Worm (Caenorhabditis elegans): ENCODE measurements around the gene ZK829.9.

ZK829.9 gene

DNA sequence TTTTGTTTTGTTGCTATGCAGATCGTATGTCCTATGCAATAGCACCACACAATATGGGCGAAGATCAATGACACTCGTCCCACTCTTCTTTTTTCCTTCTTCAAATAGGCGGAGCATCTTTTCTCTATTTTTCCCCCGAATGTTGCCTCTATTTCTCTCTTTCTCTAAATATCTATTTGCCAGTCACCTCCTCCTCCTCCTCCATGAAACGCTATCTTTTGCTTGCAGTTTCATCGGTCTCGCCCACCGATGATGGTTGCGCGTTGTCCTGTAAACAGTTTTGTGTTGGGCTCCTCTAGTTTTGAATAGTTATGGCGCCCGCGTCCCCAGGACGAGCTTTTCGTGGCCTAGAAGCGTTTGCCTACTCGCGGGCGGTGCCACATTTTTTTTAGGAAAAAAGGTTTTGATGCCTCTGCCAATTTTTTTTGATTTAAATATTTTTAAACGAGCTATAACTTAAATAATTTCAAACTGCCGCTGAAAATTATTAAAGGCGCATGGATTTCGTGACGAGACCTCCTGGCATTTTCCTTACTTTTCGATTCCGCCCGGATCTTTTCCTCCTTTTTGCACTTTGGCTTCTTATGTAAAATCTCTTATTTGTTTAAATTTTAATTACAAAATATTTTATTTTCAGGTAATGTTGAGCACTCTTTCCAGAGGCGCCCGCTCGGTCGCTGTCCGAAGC is 17.6 kb upstream of the ZK829.9 start, which contains the start of gene gdh-1 (continued):
- peak; percentile 6 for TF ChIP-seq K12H6.12 (tag; optimal IDR thresholded peaks at IDR 0.05)
- TF ChIP-seq zfh-2 (GFP tag; conservative IDR thresholded peaks at IDR 0.05), result no peak
- no peak for TF ChIP-seq hlh-12 (tag; optimal IDR thresholded peaks at IDR 0.05)
- TF ChIP-seq tlf-1 (GFP tag; optimal IDR thresholded peaks at IDR 0.05), result no peak
- no peak for TF ChIP-seq lag-1 (GFP tag; IDR thresholded peaks at IDR 0.05)
- no peak for TF ChIP-seq ztf-6 (GFP tag; IDR thresholded peaks at IDR 0.05)
- TF ChIP-seq F39B2.1 (GFP tag; IDR thresholded peaks at IDR 0.05), result no peak
- no peak for TF ChIP-seq nfya-1 (tag; optimal IDR thresholded peaks at IDR 0.05; ENCODE audit: borderline replicate concordance, insufficient read depth)
- TF ChIP-seq ztf-26 (tag; optimal IDR thresholded peaks at IDR 0.05), result no peak
- peak; percentile 32; the same call in 1 of the 2 replicates for TF ChIP-seq hmg-1.2 (GFP tag; IDR thresholded peaks at IDR 0.05)
- no peak for TF ChIP-seq repo-1 (tag; optimal IDR thresholded peaks at IDR 0.05)
- no peak for TF ChIP-seq sea-2 (GFP tag; IDR thresholded peaks at IDR 0.05)
- no peak for TF ChIP-seq fkh-3 (tag; optimal IDR thresholded peaks at IDR 0.05)
- peak; percentile 63 for TF ChIP-seq nhr-80 (tag; optimal IDR thresholded peaks at IDR 0.05)
- peak; percentile 28; the same call in 1 of the 2 replicates for TF ChIP-seq F33H1.4 (GFP tag; IDR thresholded peaks at IDR 0.05)
- no peak for TF ChIP-seq snpc-1.1 (tag; optimal IDR thresholded peaks at IDR 0.05; ENCODE audit: insufficient read depth)
- no peak for TF ChIP-seq nhr-27 (tag; optimal IDR thresholded peaks at IDR 0.05)
- TF ChIP-seq sdz-38 (tag; optimal IDR thresholded peaks at IDR 0.05), result no peak
- no peak for TF ChIP-seq Y56A3A.18 (GFP tag; IDR thresholded peaks at IDR 0.05)
- TF ChIP-seq attf-6 (GFP tag; IDR thresholded peaks at IDR 0.05), result no peak
- no peak for TF ChIP-seq ztf-18 (tag; optimal IDR thresholded peaks at IDR 0.05)
- TF ChIP-seq lir-1 (GFP tag; conservative IDR thresholded peaks at IDR 0.05), result no peak
- TF ChIP-seq lin-35 (GFP tag; optimal IDR thresholded peaks at IDR 0.05), result peak in 1 of 3 experiments; percentile 6
- TF ChIP-seq hsf-1 (GFP tag; IDR thresholded peaks at IDR 0.05), result no peak
- no peak for TF ChIP-seq Y67H2A.10 (GFP tag; conservative IDR thresholded peaks at IDR 0.05)
- TF ChIP-seq snpc-3.4 (tag; optimal IDR thresholded peaks at IDR 0.05), result no peak
- no peak for TF ChIP-seq ztf-25 (GFP tag; IDR thresholded peaks at IDR 0.05)
- no peak for TF ChIP-seq C17E4.6 (GFP tag; IDR thresholded peaks at IDR 0.05)
- no peak for TF ChIP-seq B0035.1 (tag; optimal IDR thresholded peaks at IDR 0.05)
- TF ChIP-seq dox-1 (GFP tag; IDR thresholded peaks at IDR 0.05), result peak; percentile 55
- TF ChIP-seq atf-7 (tag; optimal IDR thresholded peaks at IDR 0.05), result no peak
- TF ChIP-seq nhr-120 (GFP tag; IDR thresholded peaks at IDR 0.05), result no peak
- no peak for TF ChIP-seq Y95B8A.8 (GFP tag; IDR thresholded peaks at IDR 0.05)
- TF ChIP-seq F55B11.4 (tag; optimal IDR thresholded peaks at IDR 0.05; ENCODE audit: borderline replicate concordance, insufficient read depth), result no peak
- TF ChIP-seq somi-1 (GFP tag; optimal IDR thresholded peaks at IDR 0.05), result no peak
- TF ChIP-seq ztf-3 (GFP tag; optimal IDR thresholded peaks at IDR 0.05), result no peak
- no peak for TF ChIP-seq rcor-1 (GFP tag; IDR thresholded peaks at IDR 0.05)
- TF ChIP-seq nfya-2 (GFP tag; IDR thresholded peaks at IDR 0.05), result no peak
- no peak for TF ChIP-seq egl-44 (GFP tag; IDR thresholded peaks at IDR 0.05)
- no peak for TF ChIP-seq cebp-1 (GFP tag; IDR thresholded peaks at IDR 0.05)
- TF ChIP-seq cebp-1 (tag; optimal IDR thresholded peaks at IDR 0.05), result no peak
- TF ChIP-seq ztf-22 (GFP tag; optimal IDR thresholded peaks at IDR 0.05), result no peak
- TF ChIP-seq zim-3 (tag; optimal IDR thresholded peaks at IDR 0.05), result no peak
- no peak for TF ChIP-seq let-607 (tag; optimal IDR thresholded peaks at IDR 0.05)
- no peak for TF ChIP-seq sptf-2 (GFP tag; optimal IDR thresholded peaks at IDR 0.05)
- TF ChIP-seq let-526 (GFP tag; IDR thresholded peaks at IDR 0.05), result no peak
- no peak for TF ChIP-seq unc-130 (GFP tag; optimal IDR thresholded peaks at IDR 0.05)
- TF ChIP-seq hmg-20 (GFP tag; IDR thresholded peaks at IDR 0.05), result no peak
